Worm (Caenorhabditis elegans): ENCODE data around the gene cogc-8.

cogc-8 gene

ce11 chrIV:218252-218651 lies 22.0 kb upstream of the cogc-8 start, which contains the start of gene prdx-6:
TSS of gene prdx-6 (plus strand) at chrIV:218552.
- no peak for TF ChIP-seq Y55F3AM.14 (GFP tag; optimal IDR thresholded peaks at IDR 0.05)
- TF ChIP-seq nhr-23 (tag; optimal IDR thresholded peaks at IDR 0.05), result no peak
- TF ChIP-seq ama-1 (optimal IDR thresholded peaks at IDR 0.05), result no peak
- TF ChIP-seq ztf-11 (tag; optimal IDR thresholded peaks at IDR 0.05), result no peak
- no peak for TF ChIP-seq nhr-25 (tag; optimal IDR thresholded peaks at IDR 0.05)
- TF ChIP-seq nhr-10 (tag; optimal IDR thresholded peaks at IDR 0.05), result no peak
- TF ChIP-seq F13H6.1 (tag; optimal IDR thresholded peaks at IDR 0.05), result no peak
- TF ChIP-seq R02D3.7 (tag; optimal IDR thresholded peaks at IDR 0.05), result no peak
- TF ChIP-seq nhr-11 (tag; optimal IDR thresholded peaks at IDR 0.05), result no peak
- TF ChIP-seq zag-1 (tag; optimal IDR thresholded peaks at IDR 0.05), result no peak
- TF ChIP-seq unc-39 (tag; optimal IDR thresholded peaks at IDR 0.05), result no peak
- TF ChIP-seq gmeb-1 (tag; optimal IDR thresholded peaks at IDR 0.05), result no peak
- TF ChIP-seq lin-11 (tag; optimal IDR thresholded peaks at IDR 0.05), result no peak
- no peak for TF ChIP-seq skn-1 (tag; optimal IDR thresholded peaks at IDR 0.05)
- no peak for TF ChIP-seq sem-4 (tag; optimal IDR thresholded peaks at IDR 0.05)
- TF ChIP-seq mdl-1 (tag; optimal IDR thresholded peaks at IDR 0.05), result no peak
- TF ChIP-seq peb-1 (tag; optimal IDR thresholded peaks at IDR 0.05), result no peak
- TF ChIP-seq nhr-6 (tag; optimal IDR thresholded peaks at IDR 0.05), result no peak
- TF ChIP-seq sma-9 (GFP tag; optimal IDR thresholded peaks at IDR 0.05), result no peak
- no peak for TF ChIP-seq sma-9 (tag; optimal IDR thresholded peaks at IDR 0.05)
- TF ChIP-seq nhr-129 (tag; optimal IDR thresholded peaks at IDR 0.05), result no peak

- TF ChIP-seq nhr-6 (tag; optimal IDR thresholded peaks at IDR 0.05) (no peak), aly-2 (tag; optimal IDR thresholded peaks at IDR 0.05) (no peak), R02D3.7 (tag; optimal IDR thresholded peaks at IDR 0.05) (no peak), elt-3 (tag; optimal IDR thresholded peaks at IDR 0.05) (no peak), unc-39 (tag; optimal IDR thresholded peaks at IDR 0.05) (no peak), ceh-82 (tag; optimal IDR thresholded peaks at IDR 0.05) (no peak), lin-39 (tag; optimal IDR thresholded peaks at IDR 0.05) (no peak), lsy-2 (tag; optimal IDR thresholded peaks at IDR 0.05) (no peak), sma-3 (GFP tag; optimal IDR thresholded peaks at IDR 0.05) (no peak), unc-55 (GFP tag; optimal IDR thresholded peaks at IDR 0.05) (no peak)
Observed at ce11 chrIV:231673-232072, 8.6 kb upstream of the cogc-8 start, which contains the start of gene gtf-2H1. TSS of gene gtf-2H1 (minus strand) at chrIV:231773.

- TF ChIP-seq crh-2 (tag; optimal IDR thresholded peaks at IDR 0.05) (no peak), ztf-1 (GFP tag; conservative IDR thresholded peaks at IDR 0.05) (no peak), elt-3 (tag; optimal IDR thresholded peaks at IDR 0.05) (no peak), skn-1 (tag; optimal IDR thresholded peaks at IDR 0.05) (no peak), nhr-77 (tag; optimal IDR thresholded peaks at IDR 0.05) (no peak), nhr-25 (tag; optimal IDR thresholded peaks at IDR 0.05) (no peak), nhr-12 (tag; optimal IDR thresholded peaks at IDR 0.05) (no peak), ztf-4 (tag; optimal IDR thresholded peaks at IDR 0.05) (no peak), ZK546.5 (tag; optimal IDR thresholded peaks at IDR 0.05) (no peak), zag-1 (tag; optimal IDR thresholded peaks at IDR 0.05) (no peak), nhr-6 (tag; optimal IDR thresholded peaks at IDR 0.05) (no peak), lsy-2 (tag; optimal IDR thresholded peaks at IDR 0.05) (no peak), ceh-16 (tag; optimal IDR thresholded peaks at IDR 0.05) (no peak), nhr-10 (tag; optimal IDR thresholded peaks at IDR 0.05) (no peak)
Observed at ce11 chrIV:236138-236537, 4.1 kb upstream of the cogc-8 start.

DNA sequence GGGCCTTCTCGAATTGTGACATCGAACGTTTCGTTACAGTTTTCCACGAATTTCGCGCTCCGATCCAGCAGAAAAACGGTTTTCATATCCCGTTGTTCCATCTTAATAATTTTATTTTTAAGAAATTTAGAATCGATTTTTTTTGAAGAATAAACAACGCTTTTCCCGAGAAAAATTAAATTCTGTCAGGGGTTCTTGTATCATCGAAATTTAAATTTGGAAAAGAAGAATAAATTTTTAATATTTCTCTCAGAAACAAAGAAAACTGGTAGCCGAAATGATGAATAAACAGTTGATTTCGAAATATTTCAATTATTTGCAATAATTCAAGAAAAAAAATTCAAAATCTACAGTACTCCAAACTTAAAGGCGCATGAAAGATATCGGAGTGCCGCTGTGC lies 2.9 kb upstream of the cogc-8 start, which contains the start of gene ints-13:
ints-13 (minus strand) TSS at position 101 of the 400 bp plus-strand sequence.
- TF ChIP-seq skn-1 (tag; optimal IDR thresholded peaks at IDR 0.05), result no peak
- no peak for TF ChIP-seq R02D3.7 (tag; optimal IDR thresholded peaks at IDR 0.05)
- no peak for TF ChIP-seq ztf-4 (tag; optimal IDR thresholded peaks at IDR 0.05)
- TF ChIP-seq nhr-10 (tag; optimal IDR thresholded peaks at IDR 0.05), result no peak
- no peak for TF ChIP-seq nhr-129 (tag; optimal IDR thresholded peaks at IDR 0.05)
- no peak for TF ChIP-seq zag-1 (tag; optimal IDR thresholded peaks at IDR 0.05)
- TF ChIP-seq lin-13 (GFP tag; optimal IDR thresholded peaks at IDR 0.05), result no peak
- TF ChIP-seq mab-5 (tag; optimal IDR thresholded peaks at IDR 0.05), result no peak
- TF ChIP-seq mbf-1 (tag; optimal IDR thresholded peaks at IDR 0.05), result no peak
- no peak for TF ChIP-seq nhr-11 (tag; optimal IDR thresholded peaks at IDR 0.05)
- no peak for TF ChIP-seq ztf-1 (GFP tag; conservative IDR thresholded peaks at IDR 0.05)
- TF ChIP-seq nhr-237 (tag; optimal IDR thresholded peaks at IDR 0.05), result no peak
- TF ChIP-seq aly-2 (tag; optimal IDR thresholded peaks at IDR 0.05), result no peak
- TF ChIP-seq unc-62 (GFP tag; optimal IDR thresholded peaks at IDR 0.05), result no peak
- no peak for TF ChIP-seq Y55F3AM.14 (GFP tag; optimal IDR thresholded peaks at IDR 0.05)
- no peak for TF ChIP-seq sem-4 (tag; optimal IDR thresholded peaks at IDR 0.05)
- TF ChIP-seq lin-11 (tag; optimal IDR thresholded peaks at IDR 0.05), result no peak
